Worm (Caenorhabditis elegans): Measurements from ENCODE around the gene Y67D2.2.

The Y67D2.2 gene

ce11 chrIII:1533615-1534014, 25.0 kb upstream of the Y67D2.2 start, which contains the start of gene mtg-1:
Gene mtg-1, plus strand, starts transcription at chrIII:1533774.
- peak; percentile 7 for TF ChIP-seq lsy-2 (tag; optimal IDR thresholded peaks at IDR 0.05)
- no peak for TF ChIP-seq nhr-237 (tag; optimal IDR thresholded peaks at IDR 0.05)

ce11 chrIII:1534431-1534830, 24.2 kb upstream of the Y67D2.2 start:
- no peak for TF ChIP-seq lin-13 (tag; optimal IDR thresholded peaks at IDR 0.05)
- no peak for TF ChIP-seq nhr-12 (tag; optimal IDR thresholded peaks at IDR 0.05)
- no peak for TF ChIP-seq nhr-28 (tag; optimal IDR thresholded peaks at IDR 0.05)
- TF ChIP-seq sptf-1 (tag; optimal IDR thresholded peaks at IDR 0.05): no peak
- no peak for TF ChIP-seq ceh-43 (GFP tag; optimal IDR thresholded peaks at IDR 0.05)
- TF ChIP-seq flh-1 (GFP tag; optimal IDR thresholded peaks at IDR 0.05): no peak
- no peak for TF ChIP-seq nhr-76 (tag; optimal IDR thresholded peaks at IDR 0.05)
- no peak for TF ChIP-seq unc-120 (tag; optimal IDR thresholded peaks at IDR 0.05; ENCODE audit: poor library complexity, severe bottlenecking)
- no peak for TF ChIP-seq drap-1 (GFP tag; optimal IDR thresholded peaks at IDR 0.05)
- no peak for TF ChIP-seq ztf-11 (tag; optimal IDR thresholded peaks at IDR 0.05)
- no peak for TF ChIP-seq snpc-4 (tag; optimal IDR thresholded peaks at IDR 0.05)

- TF ChIP-seq mab-5 (tag; optimal IDR thresholded peaks at IDR 0.05) (no peak), ztf-11 (tag; optimal IDR thresholded peaks at IDR 0.05) (no peak), snpc-4 (tag; optimal IDR thresholded peaks at IDR 0.05) (no peak), pha-4 (tag; optimal IDR thresholded peaks at IDR 0.05) (no peak), unc-39 (tag; optimal IDR thresholded peaks at IDR 0.05) (no peak), ceh-43 (GFP tag; optimal IDR thresholded peaks at IDR 0.05) (no peak), elt-3 (tag; optimal IDR thresholded peaks at IDR 0.05) (no peak), hlh-1 (tag; optimal IDR thresholded peaks at IDR 0.05) (no peak), zip-8 (tag; optimal IDR thresholded peaks at IDR 0.05) (peak; percentile 74)
Observed at ce11 chrIII:1539366-1539765, 19.2 kb upstream of the Y67D2.2 start.

DNA sequence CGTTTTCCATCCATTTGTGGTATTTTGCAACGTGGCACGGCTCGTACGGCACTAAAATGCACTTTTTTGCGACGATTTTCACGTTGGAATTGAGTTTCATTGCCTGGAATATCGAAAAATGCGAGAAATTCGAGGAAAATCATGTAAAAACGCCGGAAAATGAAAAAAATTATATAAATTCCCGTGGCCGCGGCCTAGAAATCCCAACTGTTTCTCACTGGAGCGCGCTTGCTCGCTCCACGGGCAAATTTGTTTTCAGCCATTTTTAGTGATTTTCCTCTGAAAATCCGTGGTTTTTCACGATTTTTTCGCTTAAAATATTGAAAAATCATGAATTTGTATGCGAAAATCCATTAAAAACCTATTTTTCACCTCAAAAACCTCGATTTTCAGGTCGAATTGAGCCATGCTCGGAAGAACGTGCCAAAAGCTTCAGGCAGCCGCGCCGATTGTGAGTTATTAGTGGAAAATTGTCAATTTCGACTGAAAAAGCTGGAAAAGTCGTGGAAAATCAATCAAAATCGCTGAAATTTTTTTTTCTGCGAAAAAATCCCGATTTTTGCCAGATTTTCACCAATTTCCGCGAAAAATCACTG, 18.4 kb upstream of the Y67D2.2 start, which contains the start of the genes Y67D2.5 and cisd-3.2:
Gene Y67D2.5 (minus strand): TSS at position 145 of the 596 bp plus-strand sequence.
Gene cisd-3.2 (plus strand): TSS at position 394 of the 596 bp plus-strand sequence.
- TF ChIP-seq nhr-237 (tag; optimal IDR thresholded peaks at IDR 0.05): peak; percentile 16
- TF ChIP-seq ces-1 (GFP tag; optimal IDR thresholded peaks at IDR 0.05): peak; percentile 3
- TF ChIP-seq unc-39 (tag; optimal IDR thresholded peaks at IDR 0.05): no peak
- TF ChIP-seq sem-2 (GFP tag; optimal IDR thresholded peaks at IDR 0.05): no peak

DNA sequence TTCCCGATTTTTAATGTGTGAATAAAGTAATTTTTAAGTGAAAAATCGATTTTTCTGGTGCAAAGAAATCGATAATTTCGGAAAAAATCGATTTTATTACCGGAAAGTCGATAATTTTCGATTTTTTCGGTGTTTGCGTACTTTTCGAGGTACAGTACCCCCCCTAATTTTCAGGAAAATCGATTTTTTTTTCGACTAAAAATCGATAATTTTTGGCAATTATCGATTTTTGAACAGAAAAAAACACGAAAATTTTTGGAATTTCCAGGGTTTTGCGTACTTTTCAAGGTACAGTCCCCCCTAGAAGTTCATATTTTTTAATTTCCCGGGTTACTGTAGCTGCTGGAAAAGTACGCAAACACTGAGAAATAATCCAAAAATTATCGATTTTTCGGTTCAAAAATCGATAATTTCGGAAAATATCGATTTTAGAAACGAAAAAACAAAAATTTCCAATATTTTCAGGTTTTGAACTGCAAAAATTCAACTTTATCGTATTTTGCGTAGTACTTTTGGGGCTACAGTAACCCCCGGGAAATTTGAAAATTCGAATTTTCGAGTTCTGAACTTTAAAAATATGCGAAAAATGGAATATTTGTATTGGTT, 15.1 kb upstream of the Y67D2.2 start:
- no peak for TF ChIP-seq elt-3 (tag; optimal IDR thresholded peaks at IDR 0.05)
- no peak for TF ChIP-seq lsy-2 (tag; optimal IDR thresholded peaks at IDR 0.05)
- TF ChIP-seq lin-13 (tag; optimal IDR thresholded peaks at IDR 0.05): no peak
- TF ChIP-seq ceh-39 (tag; optimal IDR thresholded peaks at IDR 0.05): no peak
- TF ChIP-seq ceh-43 (GFP tag; optimal IDR thresholded peaks at IDR 0.05): no peak
- no peak for TF ChIP-seq sem-2 (GFP tag; optimal IDR thresholded peaks at IDR 0.05)

- no peak for TF ChIP-seq cnd-1 (tag; optimal IDR thresholded peaks at IDR 0.05)
- no peak for TF ChIP-seq nhr-12 (tag; optimal IDR thresholded peaks at IDR 0.05)
- no peak for TF ChIP-seq bed-3 (GFP tag; optimal IDR thresholded peaks at IDR 0.05)
- TF ChIP-seq elt-1 (tag; optimal IDR thresholded peaks at IDR 0.05; ENCODE audit: borderline replicate concordance, insufficient read depth): no peak
- TF ChIP-seq ceh-43 (GFP tag; optimal IDR thresholded peaks at IDR 0.05): no peak
- TF ChIP-seq ztf-11 (tag; optimal IDR thresholded peaks at IDR 0.05): no peak
- TF ChIP-seq unc-120 (tag; optimal IDR thresholded peaks at IDR 0.05; ENCODE audit: poor library complexity, severe bottlenecking): no peak
- TF ChIP-seq ham-2 (GFP tag; optimal IDR thresholded peaks at IDR 0.05): no peak
- no peak for TF ChIP-seq elt-3 (tag; optimal IDR thresholded peaks at IDR 0.05)
- no peak for TF ChIP-seq nhr-237 (tag; optimal IDR thresholded peaks at IDR 0.05)
- no peak for TF ChIP-seq ceh-39 (tag; optimal IDR thresholded peaks at IDR 0.05)
Observed at ce11 chrIII:1554347-1554746, 4.3 kb upstream of the Y67D2.2 start, which contains the start of gene ddx-35. Gene ddx-35, minus strand, starts transcription at chrIII:1554447.

DNA sequence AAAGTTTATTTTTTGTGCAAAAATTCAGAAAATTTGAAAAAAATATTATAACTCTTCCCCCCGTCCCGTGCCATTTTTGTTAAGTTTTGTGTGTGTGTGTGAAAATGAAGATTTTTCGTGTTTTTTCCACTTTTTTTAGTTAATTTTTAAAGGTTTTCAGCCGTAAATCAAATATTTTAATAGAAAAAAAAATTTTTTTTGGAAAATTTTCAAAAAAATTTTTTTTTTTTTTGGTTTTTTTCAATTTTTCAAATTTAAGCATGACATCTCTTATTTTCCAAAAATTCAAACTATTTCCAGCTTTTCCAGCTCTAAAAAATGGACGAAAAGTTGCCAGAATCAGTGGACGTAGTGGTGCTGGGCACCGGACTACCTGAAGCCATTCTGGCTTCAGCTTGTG, 11.4 kb downstream of the Y67D2.2 start, which contains the start of gene rep-1:
Gene rep-1 (plus strand): TSS at position 301 of the 400 bp plus-strand sequence.
- TF ChIP-seq nhr-237 (tag; optimal IDR thresholded peaks at IDR 0.05) (no peak), nhr-76 (tag; optimal IDR thresholded peaks at IDR 0.05) (no peak), lin-13 (tag; optimal IDR thresholded peaks at IDR 0.05) (no peak), ztf-11 (tag; optimal IDR thresholded peaks at IDR 0.05) (no peak), unc-39 (tag; optimal IDR thresholded peaks at IDR 0.05) (no peak), mab-5 (tag; optimal IDR thresholded peaks at IDR 0.05) (no peak), nhr-28 (tag; optimal IDR thresholded peaks at IDR 0.05) (no peak), mep-1 (tag; optimal IDR thresholded peaks at IDR 0.05) (no peak), elt-3 (tag; optimal IDR thresholded peaks at IDR 0.05) (no peak), ham-2 (GFP tag; optimal IDR thresholded peaks at IDR 0.05) (no peak), ceh-39 (tag; optimal IDR thresholded peaks at IDR 0.05) (no peak), M03D4.4 (tag; optimal IDR thresholded peaks at IDR 0.05) (no peak), unc-62 (GFP tag; optimal IDR thresholded peaks at IDR 0.05) (no peak), lsy-2 (tag; optimal IDR thresholded peaks at IDR 0.05) (no peak), bed-3 (GFP tag; optimal IDR thresholded peaks at IDR 0.05) (no peak), mls-2 (tag; optimal IDR thresholded peaks at IDR 0.05) (no peak)
